Worm (Caenorhabditis elegans) whole organism, mixed stage, embryonic: ENCODE results near the gene blos-4.

Experiments
- bed-3 ChIP-seq: fragments of 200-800 bp; sonication (Bioruptor generic); optimal IDR thresholded peaks from 3 replicates; lab custom pipeline; 2018; ENCODE audit warnings: mild to moderate bottlenecking, missing genetic modification characterization, moderate library complexity, missing compliant biosample characterization
- blmp-1 ChIP-seq: fragments of 150-350 bp; optimal IDR thresholded peaks from 2 replicates; lab custom pipeline; 2014; ENCODE audit warnings: missing biosample characterization, missing genetic modification characterization
- ceh-43 ChIP-seq: fragments of 200-800 bp; sonication (Bioruptor generic); optimal IDR thresholded peaks from 2 replicates; lab custom pipeline; 2018; ENCODE audit warnings: mild to moderate bottlenecking, missing genetic modification characterization, moderate library complexity, missing compliant biosample characterization
- ceh-83 ChIP-seq: fragments of 200-800 bp; sonication (Bioruptor generic); optimal IDR thresholded peaks from 2 replicates; lab custom pipeline; 2018; ENCODE audit warnings: mild to moderate bottlenecking, missing genetic modification characterization, missing compliant biosample characterization
- cnd-1 ChIP-seq: fragments of 200-800 bp; sonication (Bioruptor generic); optimal IDR thresholded peaks from 2 replicates; lab custom pipeline; 2018; ENCODE audit warnings: mild to moderate bottlenecking, missing genetic modification characterization, missing compliant biosample characterization
- drap-1 ChIP-seq: fragments of 200-800 bp; sonication (Bioruptor generic); optimal IDR thresholded peaks from 3 replicates; lab custom pipeline; 2018; ENCODE audit warnings: mild to moderate bottlenecking, missing genetic modification characterization, missing compliant biosample characterization
- elt-3 ChIP-seq: fragments of 150-350 bp; optimal IDR thresholded peaks from 2 replicates; lab custom pipeline; 2014; ENCODE audit warnings: missing biosample characterization, missing genetic modification characterization
- lin-13 ChIP-seq: fragments of 150-350 bp; optimal IDR thresholded peaks from 2 replicates; lab custom pipeline; 2014; ENCODE audit warnings: missing biosample characterization, missing genetic modification characterization
- lsy-2 ChIP-seq: fragments of 150-350 bp; optimal IDR thresholded peaks from 2 replicates; lab custom pipeline; 2014; ENCODE audit warnings: missing biosample characterization, missing genetic modification characterization
- nhr-12 ChIP-seq: fragments of 150-350 bp; optimal IDR thresholded peaks from 2 replicates; lab custom pipeline; 2014; ENCODE audit warnings: missing biosample characterization, missing genetic modification characterization
- nhr-2 ChIP-seq: fragments of 150-350 bp; optimal IDR thresholded peaks from 2 replicates; lab custom pipeline; 2014; ENCODE audit warnings: missing biosample characterization, missing genetic modification characterization
- nhr-237 ChIP-seq: fragments of 150-350 bp; optimal IDR thresholded peaks from 2 replicates; lab custom pipeline; 2014; ENCODE audit warnings: missing biosample characterization, missing genetic modification characterization
- nhr-28 ChIP-seq: fragments of 150-350 bp; optimal IDR thresholded peaks from 2 replicates; lab custom pipeline; 2014; ENCODE audit warnings: missing biosample characterization, missing genetic modification characterization
- nhr-76 ChIP-seq: sonication (generic microtip); optimal IDR thresholded peaks from 2 replicates; lab custom pipeline; 2017; ENCODE audit warnings: missing biosample characterization, missing genetic modification characterization
- pha-4 ChIP-seq: fragments of 150-350 bp; optimal IDR thresholded peaks from 2 replicates; lab custom pipeline; 2018; ENCODE audit warnings: missing biosample characterization, missing genetic modification reagents, missing genetic modification characterization
- sem-2 ChIP-seq: fragments of 200-800 bp; sonication (Bioruptor generic); optimal IDR thresholded peaks from 2 replicates; lab custom pipeline; 2018; ENCODE audit warnings: mild to moderate bottlenecking, missing genetic modification characterization, missing compliant biosample characterization
- snpc-4 ChIP-seq: fragments of 150-350 bp; optimal IDR thresholded peaks from 2 replicates; lab custom pipeline; 2014; ENCODE audit warnings: missing biosample characterization, missing genetic modification characterization
- tbx-8 ChIP-seq: fragments of 200-800 bp; sonication (Bioruptor generic); optimal IDR thresholded peaks from 2 replicates; lab custom pipeline; 2018; ENCODE audit warnings: mild to moderate bottlenecking, missing genetic modification characterization, moderate library complexity, missing compliant biosample characterization
- unc-120 ChIP-seq: sonication (generic microtip); optimal IDR thresholded peaks from 2 replicates; lab custom pipeline; 2017; ENCODE audit warnings: missing genetic modification characterization, missing compliant biosample characterization; ENCODE audit not compliant: poor library complexity, severe bottlenecking
- unc-39 ChIP-seq: fragments of 150-350 bp; optimal IDR thresholded peaks from 2 replicates; lab custom pipeline; 2014; ENCODE audit warnings: missing biosample characterization, missing genetic modification characterization
- unc-62 ChIP-seq: fragments of 150-350 bp; optimal IDR thresholded peaks from 2 replicates; lab custom pipeline; 2014; ENCODE audit warnings: missing biosample characterization, missing genetic modification reagents, missing genetic modification characterization
- zip-8 ChIP-seq: fragments of 150-350 bp; optimal IDR thresholded peaks from 2 replicates; lab custom pipeline; 2014; ENCODE audit warnings: missing biosample characterization, missing genetic modification characterization
- ztf-11 ChIP-seq: fragments of 150-350 bp; optimal IDR thresholded peaks from 2 replicates; lab custom pipeline; 2014; ENCODE audit warnings: missing biosample characterization, missing genetic modification characterization

blos-4 gene

ce11 chrII:6252707-6253106 lies 7.7 kb downstream of the blos-4 start:
- no peak for TF ChIP-seq ceh-83 (GFP tag; lab: Kevin White, UChicago)
- no peak for TF ChIP-seq drap-1 (GFP tag; lab: Kevin White, UChicago)
- no peak for TF ChIP-seq unc-62 (GFP tag; lab: Kevin White, UChicago)
- no peak for TF ChIP-seq nhr-237 (tag; lab: Kevin White, UChicago)
- no peak for TF ChIP-seq zip-8 (tag; lab: Kevin White, UChicago)
- no peak for TF ChIP-seq ceh-43 (GFP tag; lab: Kevin White, UChicago)
- TF ChIP-seq sem-2 (GFP tag; lab: Kevin White, UChicago): no peak
- TF ChIP-seq blmp-1 (tag; lab: Kevin White, UChicago): no peak
- TF ChIP-seq bed-3 (GFP tag; lab: Kevin White, UChicago): no peak
- TF ChIP-seq nhr-12 (tag; lab: Kevin White, UChicago): no peak
- TF ChIP-seq nhr-76 (tag; lab: Kevin White, UChicago): no peak
- no peak for TF ChIP-seq lin-13 (tag; lab: Kevin White, UChicago)
- no peak for TF ChIP-seq cnd-1 (tag; lab: Kevin White, UChicago)
- TF ChIP-seq nhr-28 (tag; lab: Kevin White, UChicago): no peak

- TF ChIP-seq nhr-237 (tag; lab: Kevin White, UChicago) (no peak), nhr-28 (tag; lab: Kevin White, UChicago) (no peak), nhr-76 (tag; lab: Kevin White, UChicago) (no peak), snpc-4 (tag; lab: Kevin White, UChicago) (no peak), bed-3 (GFP tag; lab: Kevin White, UChicago) (no peak), drap-1 (GFP tag; lab: Kevin White, UChicago) (no peak), lsy-2 (tag; lab: Kevin White, UChicago) (no peak), zip-8 (tag; lab: Kevin White, UChicago) (no peak), nhr-2 (tag; lab: Kevin White, UChicago) (no peak), cnd-1 (tag; lab: Kevin White, UChicago) (no peak), ztf-11 (no peak), tbx-8 (no peak)
Measured at ce11 chrII:6256024-6256423, 11.0 kb downstream of the blos-4 start, which contains the start of gene F13H8.5. Gene F13H8.5, minus strand, starts transcription at chrII:6256124.

ce11 chrII:6257220-6257877 lies 12.3 kb downstream of the blos-4 start:
- TF ChIP-seq unc-120 (tag; lab: Kevin White, UChicago) (no peak), ztf-11 (no peak), zip-8 (tag; lab: Kevin White, UChicago) (peak; percentile 98)
- TF ChIP-seq, all 35 proteins: peak for 1

ce11 chrII:6259867-6260266 lies 14.8 kb downstream of the blos-4 start, which contains the start of gene F13H8.11:
Gene F13H8.11, minus strand, starts transcription at chrII:6260021.
- TF ChIP-seq nhr-76 (tag; lab: Kevin White, UChicago) (no peak), zip-8 (tag; lab: Kevin White, UChicago) (no peak)

- TF ChIP-seq nhr-12 (tag; lab: Kevin White, UChicago) (no peak), cnd-1 (tag; lab: Kevin White, UChicago) (no peak), drap-1 (GFP tag; lab: Kevin White, UChicago) (no peak), tbx-8 (no peak), pha-4 (tag; lab: Kevin White, UChicago) (peak; percentile 13), unc-120 (tag; lab: Kevin White, UChicago) (no peak), zip-8 (tag; lab: Kevin White, UChicago) (peak; percentile 35)
Measured at ce11 chrII:6260684-6261083, 15.6 kb downstream of the blos-4 start, which contains the start of gene nmgp-1. Gene nmgp-1, plus strand, starts transcription at chrII:6260857.

- no peak for TF ChIP-seq nhr-28 (tag; lab: Kevin White, UChicago)
- TF ChIP-seq, all 35 proteins: peak for 0
Measured at ce11 chrII:6262222-6262621, 17.2 kb downstream of the blos-4 start, which contains the start of gene F13H8.12. Gene F13H8.12, plus strand, starts transcription at chrII:6262522.

- TF ChIP-seq unc-39 (tag; lab: Kevin White, UChicago) (no peak), lsy-2 (tag; lab: Kevin White, UChicago) (no peak), elt-3 (tag; lab: Kevin White, UChicago) (no peak)
Measured at ce11 chrII:6263685-6264084, 18.6 kb downstream of the blos-4 start, which contains the start of gene F13H8.3. Gene F13H8.3, plus strand, starts transcription at chrII:6263985.
